Worm (Caenorhabditis elegans) whole organism, L2 larva: Measurements from ENCODE around the gene vha-6.
"Not testable (repeated sequence)": the region's sequence is repeated elsewhere in the genome, so short reads cannot be mapped to it uniquely, and the experiment has no call there.

Source experiments
- C34F6.9 ChIP-seq: fragments of 150-350 bp; optimal IDR thresholded peaks from 2 replicates; lab custom pipeline; 2014; ENCODE audit warnings: missing biosample characterization, missing genetic modification characterization
- R02D3.7 ChIP-seq: fragments of 150-350 bp; optimal IDR thresholded peaks from 2 replicates; lab custom pipeline; 2014; ENCODE audit warnings: missing biosample characterization, missing genetic modification characterization
- Y55F3AM.14 ChIP-seq: fragments of 200-800 bp; sonication (Bioruptor generic); optimal IDR thresholded peaks from 2 replicates; lab custom pipeline; 2018; ENCODE audit warnings: mild to moderate bottlenecking, missing genetic modification characterization, missing compliant biosample characterization
- ZK546.5 ChIP-seq: sonication (generic microtip); optimal IDR thresholded peaks from 2 replicates; lab custom pipeline; 2017; ENCODE audit warnings: missing biosample characterization, missing genetic modification characterization
- alr-1 ChIP-seq: fragments of 150-350 bp; optimal IDR thresholded peaks from 2 replicates; lab custom pipeline; 2014; ENCODE audit warnings: missing biosample characterization, missing genetic modification characterization
- aly-2 ChIP-seq: fragments of 150-350 bp; optimal IDR thresholded peaks from 2 replicates; lab custom pipeline; 2014; ENCODE audit warnings: missing biosample characterization, missing genetic modification characterization
- blmp-1 ChIP-seq: sonication (generic microtip); optimal IDR thresholded peaks from 2 replicates; lab custom pipeline; 2017; ENCODE audit warnings: missing genetic modification characterization, mild to moderate bottlenecking, missing compliant biosample characterization, antibody characterized with exemption, moderate library complexity; ENCODE audit not compliant: insufficient read depth
- ceh-16 ChIP-seq: fragments of 150-350 bp; optimal IDR thresholded peaks from 2 replicates; lab custom pipeline; 2014; ENCODE audit warnings: missing biosample characterization, missing genetic modification characterization
- dmd-4 ChIP-seq: sonication (generic microtip); optimal IDR thresholded peaks from 2 replicates; lab custom pipeline; 2017; ENCODE audit warnings: missing biosample characterization, missing genetic modification characterization
- egl-27 ChIP-seq: sonication (generic microtip); optimal IDR thresholded peaks from 3 replicates; lab custom pipeline; 2017; ENCODE audit warnings: missing biosample characterization, missing genetic modification reagents, missing genetic modification characterization
- elt-1 ChIP-seq: fragments of 150-350 bp; optimal IDR thresholded peaks from 2 replicates; lab custom pipeline; 2014; ENCODE audit warnings: missing biosample characterization, missing genetic modification characterization
- elt-3 ChIP-seq: sonication (generic microtip); optimal IDR thresholded peaks from 2 replicates; lab custom pipeline; 2017; ENCODE audit warnings: missing biosample characterization, missing genetic modification characterization
- fos-1 ChIP-seq: fragments of 150-350 bp; optimal IDR thresholded peaks from 2 replicates; lab custom pipeline; 2014; ENCODE audit warnings: missing biosample characterization, missing genetic modification characterization
- gmeb-1 ChIP-seq: fragments of 150-350 bp; optimal IDR thresholded peaks from 2 replicates; lab custom pipeline; 2014; ENCODE audit warnings: missing biosample characterization, missing genetic modification characterization
- lin-11 ChIP-seq: fragments of 150-350 bp; sonication (generic microtip); optimal IDR thresholded peaks from 2 replicates; lab custom pipeline; 2014; ENCODE audit warnings: missing biosample characterization, missing genetic modification characterization, inconsistent platforms, mixed read lengths
- lin-13 ChIP-seq: fragments of 150-350 bp; optimal IDR thresholded peaks from 2 replicates; lab custom pipeline; 2014; ENCODE audit warnings: missing biosample characterization, missing genetic modification reagents, missing genetic modification characterization
- lsy-2 ChIP-seq, 2 experiments: fragments of 150-350 bp in 1 of 2; sonication (generic microtip) in 1 of 2; optimal IDR thresholded peaks; 2 replicates each; lab custom pipeline; 2014 to 2017; ENCODE audit warnings: missing biosample characterization in 2 of 2, missing genetic modification characterization in 2 of 2
- nhr-10 ChIP-seq: sonication (generic microtip); optimal IDR thresholded peaks from 2 replicates; lab custom pipeline; 2017; ENCODE audit warnings: missing biosample characterization, missing genetic modification characterization
- nhr-11 ChIP-seq: fragments of 150-350 bp; optimal IDR thresholded peaks from 2 replicates; lab custom pipeline; 2014; ENCODE audit warnings: missing biosample characterization, missing genetic modification characterization
- nhr-129 ChIP-seq: fragments of 150-350 bp; optimal IDR thresholded peaks from 2 replicates; lab custom pipeline; 2014; ENCODE audit warnings: missing biosample characterization, missing genetic modification characterization
- nhr-21 ChIP-seq: fragments of 150-350 bp; optimal IDR thresholded peaks from 2 replicates; lab custom pipeline; 2014; ENCODE audit warnings: missing biosample characterization, missing genetic modification characterization
- nhr-23 ChIP-seq: fragments of 150-350 bp; optimal IDR thresholded peaks from 2 replicates; lab custom pipeline; 2014; ENCODE audit warnings: missing biosample characterization, missing genetic modification reagents, missing genetic modification characterization
- nhr-237 ChIP-seq: fragments of 150-350 bp; optimal IDR thresholded peaks from 2 replicates; lab custom pipeline; 2014; ENCODE audit warnings: missing biosample characterization, missing genetic modification characterization
- nhr-25 ChIP-seq: fragments of 150-350 bp; sonication (generic microtip); optimal IDR thresholded peaks from 3 replicates; lab custom pipeline; 2014; ENCODE audit warnings: missing biosample characterization, missing genetic modification characterization
- nhr-77 ChIP-seq: fragments of 150-350 bp; optimal IDR thresholded peaks from 2 replicates; lab custom pipeline; 2014; ENCODE audit warnings: missing biosample characterization, missing genetic modification characterization
- skn-1 ChIP-seq: sonication (generic microtip); optimal IDR thresholded peaks from 2 replicates; lab custom pipeline; 2017; ENCODE audit warnings: missing biosample characterization, missing genetic modification characterization
- sma-9 ChIP-seq, 2 experiments: fragments of 150-350 bp in 1 of 2; sonication (generic microtip) in 1 of 2; optimal IDR thresholded peaks; 2 replicates each; lab custom pipeline; 2014 to 2016; ENCODE audit warnings: missing genetic modification characterization in 2 of 2, mild to moderate bottlenecking in 1 of 2, missing biosample characterization in 1 of 2, missing compliant biosample characterization in 1 of 2, missing genetic modification reagents in 1 of 2, moderate library complexity in 1 of 2
- snpc-4 ChIP-seq: fragments of 150-350 bp; optimal IDR thresholded peaks from 2 replicates; lab custom pipeline; 2014; ENCODE audit warnings: missing biosample characterization, missing genetic modification characterization
- unc-39 ChIP-seq: fragments of 150-350 bp; optimal IDR thresholded peaks from 2 replicates; lab custom pipeline; 2014; ENCODE audit warnings: missing biosample characterization, missing genetic modification characterization
- unc-55 ChIP-seq: fragments of 150-350 bp; sonication (generic microtip); optimal IDR thresholded peaks from 3 replicates; lab custom pipeline; 2014; ENCODE audit warnings: missing biosample characterization, missing genetic modification reagents, missing genetic modification characterization
- unc-62 ChIP-seq: fragments of 150-350 bp; optimal IDR thresholded peaks from 2 replicates; lab custom pipeline; 2014; ENCODE audit warnings: missing biosample characterization, missing genetic modification reagents, missing genetic modification characterization
- zag-1 ChIP-seq: fragments of 150-350 bp; optimal IDR thresholded peaks from 2 replicates; lab custom pipeline; 2014; ENCODE audit warnings: missing biosample characterization, missing genetic modification characterization
- ztf-1 ChIP-seq: fragments of 200-800 bp; sonication (Bioruptor generic); conservative IDR thresholded peaks from 2 replicates; pipeline ENCODE4 v1.3.6; 2022; ENCODE audit warnings: missing genetic modification characterization, missing compliant biosample characterization
- ztf-11 ChIP-seq: sonication (generic microtip); optimal IDR thresholded peaks from 2 replicates; lab custom pipeline; 2017; ENCODE audit warnings: missing biosample characterization, missing genetic modification characterization
- ztf-4 ChIP-seq: fragments of 150-350 bp; optimal IDR thresholded peaks from 2 replicates; lab custom pipeline; 2014; ENCODE audit warnings: missing biosample characterization, missing genetic modification characterization

The vha-6 gene

DNA sequence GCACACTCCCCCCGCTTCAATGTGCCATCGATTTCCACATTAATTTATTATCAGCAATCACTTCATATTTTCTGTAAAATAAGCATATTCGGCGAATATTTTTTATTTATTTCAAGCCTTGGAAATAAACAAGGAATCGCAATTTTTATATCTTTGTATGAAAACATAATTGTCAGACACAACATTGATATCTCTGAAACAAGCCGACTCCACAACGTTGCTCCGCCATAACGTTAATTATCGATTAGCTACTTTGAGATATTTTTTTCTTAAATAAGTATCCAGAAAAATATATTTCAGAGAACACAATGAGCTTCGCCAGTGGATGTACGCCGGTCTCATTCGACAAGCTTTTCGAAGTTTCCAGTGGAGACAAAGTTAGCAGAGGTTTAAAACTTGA, 5.6 kb upstream of the vha-6 start, which contains the start of gene adbp-1:
TSS of gene adbp-1 (plus strand) at position 301 of the 400 bp plus-strand sequence.
- no peak for TF ChIP-seq ceh-16
- no peak for TF ChIP-seq nhr-21 (tag; lab: Kevin White, UChicago)
- no peak for TF ChIP-seq lin-11 (tag; lab: Kevin White, UChicago)
- no peak for TF ChIP-seq ztf-1 (GFP tag; lab: Robert Waterston, UW)
- no peak for TF ChIP-seq C34F6.9 (tag; lab: Kevin White, UChicago)

ce11 chrII:11443128-11443527, 4.9 kb upstream of the vha-6 start:
- TF ChIP-seq Y55F3AM.14 (GFP tag; lab: Kevin White, UChicago) (no peak), skn-1 (tag; lab: Kevin White, UChicago) (no peak), nhr-237 (tag; lab: Kevin White, UChicago) (no peak), dmd-4 (tag; lab: Kevin White, UChicago) (no peak), unc-39 (no peak), ceh-16 (no peak), ztf-4 (no peak), lsy-2 (tag; optimal IDR thresholded peaks at IDR 0.05; lab: Kevin White, UChicago) (no peak), fos-1 (tag; lab: Kevin White, UChicago) (no peak), egl-27 (tag; lab: Kevin White, UChicago) (no peak), zag-1 (tag; lab: Kevin White, UChicago) (no peak), alr-1 (tag; lab: Kevin White, UChicago) (no peak), nhr-129 (no peak)
- TF ChIP-seq, all 48 proteins: peak for 0

- not testable (repeated sequence) for TF ChIP-seq aly-2, egl-27, alr-1 (tag; lab: Kevin White, UChicago)
These were observed 4.2 kb upstream of the vha-6 start, which contains the start of gene ebp-2 for ce11 chrII:11442425-11442824. Gene ebp-2 (plus strand): TSS chrII:11442725.

- TF ChIP-seq unc-62 (GFP tag; lab: Kevin White, UChicago) (no peak), lsy-2 (tag; optimal IDR thresholded peaks at IDR 0.05; lab: Kevin White, UChicago) (peak; percentile 34 to 72), nhr-11 (tag; lab: Kevin White, UChicago) (no peak), sma-9 (GFP tag; optimal IDR thresholded peaks at IDR 0.05; lab: Kevin White, UChicago) (peak; percentile 33), sma-9 (tag; optimal IDR thresholded peaks at IDR 0.05; lab: Kevin White, UChicago) (no peak), C34F6.9 (tag; lab: Kevin White, UChicago) (peak; percentile 72), lin-13 (GFP tag; lab: Kevin White, UChicago) (peak; percentile 22), nhr-129 (peak; percentile 51), snpc-4 (tag; lab: Kevin White, UChicago) (no peak), gmeb-1 (tag; lab: Kevin White, UChicago) (peak; percentile 81), elt-1 (tag; lab: Kevin White, UChicago) (no peak), ztf-1 (GFP tag; lab: Robert Waterston, UW) (no peak), R02D3.7 (tag; lab: Kevin White, UChicago) (peak; percentile 73), blmp-1 (tag; lab: Kevin White, UChicago) (peak; percentile 8), unc-55 (GFP tag; lab: Kevin White, UChicago) (peak; percentile 78)
These were observed 2.0 kb upstream of the vha-6 start, which contains the start of gene VW02B12L.2 for ce11 chrII:11440265-11440664. Gene VW02B12L.2 (minus strand): TSS chrII:11440329.

DNA sequence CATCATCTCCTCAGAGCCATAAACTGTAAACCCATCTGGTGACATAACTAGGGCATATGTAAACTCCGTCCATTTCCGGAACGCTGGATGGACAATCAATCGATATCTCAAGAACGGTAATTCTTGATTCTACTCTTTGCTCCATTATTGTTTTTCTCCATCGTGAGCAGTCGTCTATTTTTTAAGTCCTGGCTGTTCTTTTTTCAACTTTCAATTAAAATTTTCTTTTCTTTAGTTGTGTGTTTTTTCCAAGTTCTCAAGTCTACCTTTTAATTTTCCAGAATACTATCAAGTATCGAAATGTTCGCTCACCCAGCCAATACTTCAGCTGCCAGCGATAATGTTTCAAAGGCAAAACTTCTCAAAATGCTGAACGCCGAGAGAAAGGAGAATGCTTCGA, 4.3 kb downstream of the vha-6 start, which contains the start of gene C05D12.5:
TSS of gene C05D12.5 (plus strand) at position 301 of the 400 bp plus-strand sequence.
- TF ChIP-seq nhr-11 (tag; lab: Kevin White, UChicago) (no peak), unc-39 (no peak), skn-1 (tag; lab: Kevin White, UChicago) (no peak), blmp-1 (tag; lab: Kevin White, UChicago) (no peak), nhr-25 (tag; lab: Kevin White, UChicago) (no peak), Y55F3AM.14 (GFP tag; lab: Kevin White, UChicago) (no peak), ZK546.5 (tag; lab: Kevin White, UChicago) (no peak), lin-13 (GFP tag; lab: Kevin White, UChicago) (no peak), dmd-4 (tag; lab: Kevin White, UChicago) (no peak), nhr-10 (no peak), C34F6.9 (tag; lab: Kevin White, UChicago) (no peak), elt-3 (tag; lab: Kevin White, UChicago) (no peak), nhr-77 (tag; lab: Kevin White, UChicago) (no peak), lsy-2 (tag; optimal IDR thresholded peaks at IDR 0.05; lab: Kevin White, UChicago) (no peak), ztf-1 (GFP tag; lab: Robert Waterston, UW) (no peak), elt-1 (tag; lab: Kevin White, UChicago) (no peak), sma-9 (GFP tag; optimal IDR thresholded peaks at IDR 0.05; lab: Kevin White, UChicago) (no peak), sma-9 (tag; optimal IDR thresholded peaks at IDR 0.05; lab: Kevin White, UChicago) (no peak), unc-55 (GFP tag; lab: Kevin White, UChicago) (no peak), ztf-11 (tag; lab: Kevin White, UChicago) (no peak), nhr-23 (no peak)
